Fruit fly (Drosophila melanogaster) whole organism, embryonic: ENCODE results near the gene CG31777.
A peak's percentile ranks its signal among the peaks of the same experiment; 100 is the strongest.

ENCODE experiments used
- Bteb2 ChIP-seq: fragments of 200-800 bp; sonication (Bioruptor generic); optimal IDR thresholded peaks from 2 replicates; lab custom pipeline; 2016; ENCODE audit warnings: missing biosample characterization, missing genetic modification characterization
- CG10267 ChIP-seq: fragments of 200-800 bp; sonication (Bioruptor generic); optimal IDR thresholded peaks from 2 replicates; lab custom pipeline; 2018; ENCODE audit warnings: missing biosample characterization, mild to moderate bottlenecking, missing genetic modification characterization, moderate library complexity
- CG10274 ChIP-seq: fragments of 200-800 bp; sonication (Bioruptor generic); optimal IDR thresholded peaks from 3 replicates; lab custom pipeline; 2017; ENCODE audit warnings: missing biosample characterization, mild to moderate bottlenecking, missing genetic modification characterization
- CG12391 ChIP-seq: fragments of 200-800 bp; sonication (Bioruptor generic); optimal IDR thresholded peaks from 3 replicates; lab custom pipeline; 2018; ENCODE audit warnings: missing biosample characterization, mild to moderate bottlenecking, missing genetic modification characterization, moderate library complexity
- CG13287 ChIP-seq: fragments of 200-800 bp; sonication (Bioruptor generic); IDR thresholded peaks from 2 replicates; pipeline ENCODE4 v1.3.6; 2022; ENCODE audit warnings: missing biosample characterization, missing genetic modification characterization; ENCODE audit not compliant: partially characterized antibody
- CG14441 ChIP-seq: fragments of 200-800 bp; sonication (Bioruptor generic); IDR thresholded peaks from 2 replicates; pipeline ENCODE4 v1.3.6; 2022; ENCODE audit warnings: missing biosample characterization, missing genetic modification characterization
- CG14860 ChIP-seq: fragments of 200-800 bp; sonication (Bioruptor generic); IDR thresholded peaks from 3 replicates; pipeline ENCODE4 v1.3.6; 2022; ENCODE audit warnings: missing biosample characterization, missing genetic modification characterization; ENCODE audit not compliant: partially characterized antibody
- CG1603 ChIP-seq: fragments of 200-800 bp; sonication (Bioruptor generic); optimal IDR thresholded peaks from 2 replicates; lab custom pipeline; 2019; ENCODE audit warnings: missing biosample characterization, mild to moderate bottlenecking, missing genetic modification characterization, moderate library complexity
- CG17385 ChIP-seq: fragments of 200-800 bp; sonication (Bioruptor generic); optimal IDR thresholded peaks from 3 replicates; lab custom pipeline; 2018; ENCODE audit warnings: missing biosample characterization, mild to moderate bottlenecking, missing genetic modification characterization
- CG1792 ChIP-seq: fragments of 200-800 bp; sonication (Bioruptor generic); optimal IDR thresholded peaks from 2 replicates; lab custom pipeline; 2016; ENCODE audit warnings: missing biosample characterization, missing genetic modification characterization
- CG2889 ChIP-seq: fragments of 200-800 bp; sonication (Bioruptor generic); IDR thresholded peaks from 3 replicates; pipeline ENCODE4 v1.3.6; 2022; ENCODE audit warnings: missing biosample characterization, missing genetic modification characterization
- CG31224 ChIP-seq: fragments of 200-800 bp; sonication (Bioruptor generic); IDR thresholded peaks from 2 replicates; pipeline ENCODE4 v1.3.6; 2022; ENCODE audit warnings: missing biosample characterization, missing genetic modification characterization
- CG3407 ChIP-seq: fragments of 200-800 bp; sonication (Bioruptor generic); optimal IDR thresholded peaks from 2 replicates; lab custom pipeline; 2018; ENCODE audit warnings: missing biosample characterization, mild to moderate bottlenecking, missing genetic modification characterization
- CG34422 ChIP-seq: fragments of 200-800 bp; sonication (Bioruptor generic); IDR thresholded peaks from 3 replicates; pipeline ENCODE4 v1.3.6; 2022; ENCODE audit warnings: missing biosample characterization, missing genetic modification characterization
- CG6813 ChIP-seq: fragments of 200-800 bp; sonication (Bioruptor generic); optimal IDR thresholded peaks from 2 replicates; lab custom pipeline; 2017; ENCODE audit warnings: missing biosample characterization, missing genetic modification characterization, mild to moderate bottlenecking, moderate library complexity, missing genetic modification reagents
- CG8089 ChIP-seq: fragments of 200-800 bp; sonication (Bioruptor generic); optimal IDR thresholded peaks from 3 replicates; lab custom pipeline; 2016; ENCODE audit warnings: missing biosample characterization, missing genetic modification characterization
- CG9817 ChIP-seq: fragments of 200-800 bp; sonication (Bioruptor generic); optimal IDR thresholded peaks from 2 replicates; lab custom pipeline; 2018; ENCODE audit warnings: missing biosample characterization, mild to moderate bottlenecking, missing genetic modification characterization, moderate library complexity
- CG9876 ChIP-seq: fragments of 200-800 bp; sonication (Bioruptor generic); optimal IDR thresholded peaks from 2 replicates; lab custom pipeline; 2016; ENCODE audit warnings: missing biosample characterization, missing genetic modification characterization
- CTCF ChIP-seq: fragments of 200-800 bp; sonication (Bioruptor generic); optimal IDR thresholded peaks from 2 replicates; lab custom pipeline; 2017; ENCODE audit warnings: missing biosample characterization, mild to moderate bottlenecking, missing genetic modification characterization, moderate library complexity
- CoRest ChIP-seq: fragments of 200-800 bp; sonication (Bioruptor generic); optimal IDR thresholded peaks from 3 replicates; lab custom pipeline; 2018; ENCODE audit warnings: missing biosample characterization, mild to moderate bottlenecking, missing genetic modification characterization, moderate library complexity
- CrebB ChIP-seq: fragments of 200-800 bp; sonication (Bioruptor generic); optimal IDR thresholded peaks from 3 replicates; lab custom pipeline; 2018; ENCODE audit warnings: missing biosample characterization, mild to moderate bottlenecking, missing genetic modification characterization
- E2f1 ChIP-seq: fragments of 200-800 bp; sonication (Bioruptor generic); IDR thresholded peaks from 2 replicates; pipeline ENCODE4 v1.3.6; 2022; ENCODE audit warnings: missing biosample characterization, missing genetic modification characterization
- Fer1 ChIP-seq: fragments of 200-800 bp; sonication (Bioruptor generic); optimal IDR thresholded peaks from 2 replicates; lab custom pipeline; 2017; ENCODE audit warnings: missing biosample characterization, mild to moderate bottlenecking, missing genetic modification characterization
- HmgD ChIP-seq: fragments of 200-800 bp; sonication (Bioruptor generic); optimal IDR thresholded peaks from 3 replicates; lab custom pipeline; 2016; ENCODE audit warnings: missing biosample characterization, missing genetic modification characterization
- Hmx ChIP-seq: fragments of 200-800 bp; sonication (Bioruptor generic); optimal IDR thresholded peaks from 2 replicates; lab custom pipeline; 2016; ENCODE audit warnings: missing biosample characterization, missing genetic modification characterization
- Hr3 ChIP-seq: fragments of 200-800 bp; sonication (Bioruptor generic); optimal IDR thresholded peaks from 3 replicates; lab custom pipeline; 2016; ENCODE audit warnings: missing biosample characterization, missing genetic modification characterization
- Jarid2 ChIP-seq: fragments of 200-800 bp; sonication (Bioruptor generic); optimal IDR thresholded peaks from 3 replicates; lab custom pipeline; 2017; ENCODE audit warnings: mild to moderate bottlenecking, missing biosample characterization, missing genetic modification reagents, missing genetic modification characterization
- NC2β ChIP-seq: fragments of 200-800 bp; sonication (Bioruptor generic); optimal IDR thresholded peaks from 2 replicates; lab custom pipeline; 2016; ENCODE audit warnings: missing biosample characterization, missing genetic modification characterization
- Nf-YA ChIP-seq: fragments of 200-800 bp; sonication (Bioruptor generic); IDR thresholded peaks from 2 replicates; pipeline ENCODE4 v1.3.6; 2022; ENCODE audit warnings: missing biosample characterization, missing genetic modification characterization
- Ptx1 ChIP-seq: fragments of 200-800 bp; sonication (Bioruptor generic); IDR thresholded peaks from 2 replicates; pipeline ENCODE4 v1.3.6; 2022; ENCODE audit warnings: missing biosample characterization, missing genetic modification characterization
- Rfx ChIP-seq: fragments of 200-800 bp; sonication (Bioruptor generic); IDR thresholded peaks from 2 replicates; pipeline ENCODE4 v1.3.6; 2022; ENCODE audit warnings: missing biosample characterization, missing genetic modification characterization
- Trl ChIP-seq, 3 experiments: fragments of >200 bp in 2 of 3; fragments of 200-800 bp in 1 of 3; sonication (Bioruptor generic) in 1 of 3; optimal IDR thresholded peaks; 2 replicates in 1 of 3; 3 replicates in 2 of 3; lab custom pipeline; 2016 to 2017; ENCODE audit warnings: missing biosample characterization in 1 of 3, missing genetic modification characterization in 1 of 3
- Xbp1 ChIP-seq: fragments of 200-800 bp; sonication (Bioruptor generic); optimal IDR thresholded peaks from 3 replicates; lab custom pipeline; 2016; ENCODE audit warnings: missing biosample characterization, mild to moderate bottlenecking, missing genetic modification characterization
- chn ChIP-seq: fragments of 200-800 bp; sonication (Bioruptor generic); optimal IDR thresholded peaks from 2 replicates; lab custom pipeline; 2016; ENCODE audit warnings: missing biosample characterization, missing genetic modification characterization
- crol ChIP-seq: fragments of 200-800 bp; sonication (Bioruptor generic); IDR thresholded peaks from 2 replicates; pipeline ENCODE4 v1.3.6; 2022; ENCODE audit warnings: missing biosample characterization, missing genetic modification characterization
- da ChIP-seq: fragments of 200-800 bp; sonication (Bioruptor generic); optimal IDR thresholded peaks from 2 replicates; lab custom pipeline; 2016; ENCODE audit warnings: missing biosample characterization, missing genetic modification characterization
- dmrt11E ChIP-seq: fragments of 200-800 bp; sonication (Bioruptor generic); optimal IDR thresholded peaks from 3 replicates; lab custom pipeline; 2018; ENCODE audit warnings: missing biosample characterization, mild to moderate bottlenecking, missing genetic modification characterization, moderate library complexity
- dpn ChIP-seq, 2 experiments: fragments of 200-800 bp; sonication (Bioruptor generic); optimal IDR thresholded peaks; 3 replicates each; lab custom pipeline; 2016; ENCODE audit warnings: missing biosample characterization in 2 of 2, missing genetic modification characterization in 2 of 2
- en ChIP-seq: fragments of 200-800 bp; sonication (Bioruptor generic); optimal IDR thresholded peaks from 2 replicates; lab custom pipeline; 2016; ENCODE audit warnings: missing biosample characterization, missing genetic modification characterization
- esg ChIP-seq: fragments of 200-800 bp; sonication (Bioruptor generic); conservative IDR thresholded peaks from 2 replicates; pipeline ENCODE4 v1.3.6; 2022; ENCODE audit warnings: missing biosample characterization, missing genetic modification characterization
- fd102C ChIP-seq: fragments of 200-800 bp; sonication (Bioruptor generic); optimal IDR thresholded peaks from 2 replicates; lab custom pipeline; 2018; ENCODE audit warnings: missing biosample characterization, mild to moderate bottlenecking, missing genetic modification characterization, moderate library complexity
- ftz-f1 ChIP-seq: fragments of 200-800 bp; sonication (Bioruptor generic); optimal IDR thresholded peaks from 2 replicates; lab custom pipeline; 2016; ENCODE audit warnings: missing biosample characterization, missing genetic modification characterization
- gce ChIP-seq: fragments of 200-800 bp; sonication (Bioruptor generic); IDR thresholded peaks from 3 replicates; pipeline ENCODE4 v1.3.6; 2022; ENCODE audit warnings: missing biosample characterization, missing genetic modification characterization
- gcm ChIP-seq: fragments of 200-800 bp; sonication (Bioruptor generic); optimal IDR thresholded peaks from 2 replicates; lab custom pipeline; 2019; ENCODE audit warnings: missing biosample characterization, mild to moderate bottlenecking, missing genetic modification characterization, moderate library complexity
- gsb ChIP-seq: fragments of 200-800 bp; sonication (Bioruptor generic); IDR thresholded peaks from 2 replicates; pipeline ENCODE4 v1.3.6; 2022; ENCODE audit warnings: missing biosample characterization, missing genetic modification characterization
- gt ChIP-seq: fragments of 200-800 bp; sonication (Bioruptor generic); IDR thresholded peaks from 2 replicates; pipeline ENCODE4 v1.3.6; 2022; ENCODE audit warnings: missing biosample characterization, missing genetic modification characterization
- jigr1 ChIP-seq: fragments of 200-800 bp; sonication (Bioruptor generic); IDR thresholded peaks from 3 replicates; pipeline ENCODE4 v1.3.6; 2022; ENCODE audit warnings: missing biosample characterization, missing genetic modification characterization
- pfk ChIP-seq: fragments of 200-800 bp; sonication (Bioruptor generic); optimal IDR thresholded peaks from 2 replicates; lab custom pipeline; 2018; ENCODE audit warnings: missing biosample characterization, mild to moderate bottlenecking, missing genetic modification characterization, moderate library complexity
- pnt ChIP-seq: fragments of 200-800 bp; sonication (Bioruptor generic); optimal IDR thresholded peaks from 3 replicates; lab custom pipeline; 2016; ENCODE audit warnings: missing biosample characterization, missing genetic modification characterization
- psq ChIP-seq: fragments of 200-800 bp; sonication (Bioruptor generic); optimal IDR thresholded peaks from 2 replicates; lab custom pipeline; 2017; ENCODE audit warnings: missing biosample characterization, missing genetic modification characterization
- trem ChIP-seq: fragments of 200-800 bp; optimal IDR thresholded peaks from 3 replicates; lab custom pipeline; 2019; ENCODE audit warnings: missing biosample characterization, mild to moderate bottlenecking, missing genetic modification characterization, moderate library complexity
- trh ChIP-seq: fragments of 200-800 bp; sonication (Bioruptor generic); optimal IDR thresholded peaks from 2 replicates; lab custom pipeline; 2016; ENCODE audit warnings: missing biosample characterization, missing genetic modification characterization

The CG31777 gene

DNA sequence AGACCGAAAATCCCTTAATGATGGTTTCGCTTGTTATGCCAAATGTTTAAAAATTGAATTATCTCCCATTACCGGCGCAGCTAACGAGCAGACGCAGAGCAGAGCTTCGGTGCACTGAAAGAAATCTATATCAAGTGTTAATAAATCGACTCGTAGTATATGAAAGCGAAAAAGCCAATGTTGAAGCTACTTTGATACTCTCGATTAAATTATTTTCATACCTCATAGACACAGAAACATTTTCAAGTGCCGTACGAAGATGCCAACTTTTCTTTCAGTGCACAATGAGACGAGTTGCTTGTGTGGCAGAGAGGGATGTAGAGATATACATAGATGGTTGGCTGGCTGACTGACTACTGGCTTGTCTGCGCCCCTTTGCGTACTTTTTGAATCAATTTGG is 31.1 kb downstream of the CG31777 start (continued):
- no peak for TF ChIP-seq trh (GFP tag; lab: Kevin White, UChicago)
- TF ChIP-seq CG13287 (GFP tag; lab: Robert Waterston, UW) = no peak
- TF ChIP-seq ftz-f1 = no peak
- TF ChIP-seq E2f1 (GFP tag; lab: Robert Waterston, UW) = peak; percentile 46; the same call in 1 of the 2 replicates
- TF ChIP-seq Trl (optimal IDR thresholded peaks at IDR 0.05; lab: Kevin White, UChicago) = no peak
- TF ChIP-seq Trl (GFP tag; optimal IDR thresholded peaks at IDR 0.05; lab: Kevin White, UChicago) = no peak
- TF ChIP-seq CTCF (GFP tag; lab: Kevin White, UChicago) = no peak
- no peak for TF ChIP-seq gt (GFP tag; lab: Robert Waterston, UW)
- TF ChIP-seq CG17385 (GFP tag; lab: Kevin White, UChicago) = no peak
- no peak for TF ChIP-seq CG8089 (GFP tag; lab: Kevin White, UChicago)
- peak; percentile 6 for TF ChIP-seq CoRest (tag; lab: Kevin White, UChicago)
- peak; percentile 12 for TF ChIP-seq chn (GFP tag; lab: Kevin White, UChicago)
- no peak for TF ChIP-seq CG2889 (GFP tag; lab: Robert Waterston, UW)
- no peak for TF ChIP-seq dpn (GFP tag; optimal IDR thresholded peaks at IDR 0.05; lab: Kevin White, UChicago)
- TF ChIP-seq HmgD (GFP tag; lab: Kevin White, UChicago) = no peak
- no peak for TF ChIP-seq CG6813 (GFP tag; lab: Kevin White, UChicago)
- TF ChIP-seq Ptx1 = 0 out of 2 replicates have a peak, but pooled peaks have one; percentile 14
- TF ChIP-seq Hr3 (GFP tag; lab: Kevin White, UChicago) = no peak
- TF ChIP-seq CrebB (tag; lab: Kevin White, UChicago) = no peak
- no peak for TF ChIP-seq jigr1 (GFP tag; lab: Robert Waterston, UW)
- peak; percentile 29 for TF ChIP-seq CG12391 (tag; lab: Kevin White, UChicago)
- no peak for TF ChIP-seq CG31224 (GFP tag; lab: Robert Waterston, UW)
- TF ChIP-seq NC2β (GFP tag; lab: Kevin White, UChicago) = no peak
- peak; percentile 67 for TF ChIP-seq dmrt11E (tag; lab: Kevin White, UChicago)
- no peak for TF ChIP-seq en (GFP tag; lab: Kevin White, UChicago)
- TF ChIP-seq CG3407 (GFP tag; lab: Kevin White, UChicago) = no peak
- TF ChIP-seq Bteb2 = no peak
- TF ChIP-seq gce = no peak
- no peak for TF ChIP-seq fd102C
- no peak for TF ChIP-seq gsb (GFP tag; lab: Robert Waterston, UW)
- peak; percentile 28 for TF ChIP-seq pnt (GFP tag; lab: Kevin White, UChicago)
- no peak for TF ChIP-seq CG10274
- no peak for TF ChIP-seq trem
- TF ChIP-seq CG10267 (tag; lab: Kevin White, UChicago) = peak; percentile 26
- no peak for TF ChIP-seq CG14860 (GFP tag; lab: Robert Waterston, UW)
- TF ChIP-seq Xbp1 (GFP tag; lab: Kevin White, UChicago) = peak; percentile 38
- TF ChIP-seq Rfx = no peak
- no peak for TF ChIP-seq gcm (GFP tag; lab: Kevin White, UChicago)
- peak; percentile 4 for TF ChIP-seq CG9817 (tag; lab: Kevin White, UChicago)
- no peak for TF ChIP-seq pfk (GFP tag; lab: Kevin White, UChicago)
- TF ChIP-seq CG14441 (GFP tag; lab: Robert Waterston, UW) = 0 out of 2 replicates have a peak, but pooled peaks have one; percentile 20
- no peak for TF ChIP-seq Fer1
- no peak for TF ChIP-seq Jarid2 (GFP tag; lab: Kevin White, UChicago)
- no peak for TF ChIP-seq CG9876 (GFP tag; lab: Kevin White, UChicago)
- TF ChIP-seq psq = no peak
- TF ChIP-seq da (GFP tag; lab: Kevin White, UChicago) = no peak
- TF ChIP-seq crol (GFP tag; lab: Robert Waterston, UW) = no peak
- peak; percentile 14; the same call in 1 of the 2 replicates for TF ChIP-seq esg
- TF ChIP-seq CG34422 (GFP tag; lab: Robert Waterston, UW) = no peak; the same call in 2 of the 3 replicates
- no peak for TF ChIP-seq Nf-YA
- TF ChIP-seq Hmx = no peak
- no peak for TF ChIP-seq CG1792 (GFP tag; lab: Kevin White, UChicago)
- peak; percentile 57 for TF ChIP-seq CG1603
